Worm (Caenorhabditis elegans) whole organism, young adult: ENCODE results near the gene nspc-18.
"Not testable (repeated sequence)": the region's sequence is repeated elsewhere in the genome, so short reads cannot be mapped to it uniquely, and the experiment has no call there.

Experiments
- Y53F4B.3 ChIP-seq: fragments of 200-800 bp; sonication (Bioruptor generic); IDR thresholded peaks from 2 replicates; pipeline ENCODE4 v1.3.6; 2022; ENCODE audit warnings: missing genetic modification reagents, missing genetic modification characterization, missing compliant biosample characterization
- egl-44 ChIP-seq: fragments of 200-800 bp; sonication (Bioruptor generic); IDR thresholded peaks from 2 replicates; pipeline ENCODE4 v1.3.6; 2022; ENCODE audit warnings: missing genetic modification reagents, missing genetic modification characterization, missing compliant biosample characterization

DNA sequence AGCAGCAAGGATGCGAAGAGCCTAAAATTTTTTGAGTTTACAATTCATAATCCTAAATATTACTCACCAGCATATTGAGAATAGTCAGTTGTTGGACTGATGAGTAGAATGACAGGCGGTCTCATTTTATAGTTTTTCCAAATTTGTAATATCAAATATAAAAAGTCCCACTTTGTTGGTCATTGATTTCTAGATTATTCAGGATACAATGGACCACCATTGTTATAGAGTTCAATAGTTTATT lies 2.5 kb downstream of the nspc-18 start, which contains the start of gene nspc-17:
- not testable (repeated sequence) for TF ChIP-seq egl-44 (GFP tag; lab: Robert Waterston, UW); Y53F4B.3
